Fruit fly (Drosophila melanogaster) whole organism, prepupa: Measurements from ENCODE around the gene Frmd5.

Source experiments
- Blimp-1 ChIP-seq: fragments of 200-800 bp; sonication (Bioruptor generic); optimal IDR thresholded peaks from 3 replicates; lab custom pipeline; 2017; ENCODE audit warnings: missing biosample characterization, missing genetic modification characterization, mild to moderate bottlenecking, moderate library complexity, missing genetic modification reagents
- CG10669 ChIP-seq: fragments of 200-800 bp; sonication (Bioruptor generic); optimal IDR thresholded peaks from 3 replicates; lab custom pipeline; 2018; ENCODE audit warnings: missing biosample characterization, mild to moderate bottlenecking, missing genetic modification characterization, moderate library complexity
- CG11762 ChIP-seq: fragments of 200-800 bp; sonication (Bioruptor generic); optimal IDR thresholded peaks from 3 replicates; lab custom pipeline; 2016; ENCODE audit warnings: missing biosample characterization, missing genetic modification characterization; ENCODE audit not compliant: insufficient read depth
- CG11902 ChIP-seq: fragments of 200-800 bp; sonication (Bioruptor generic); optimal IDR thresholded peaks from 3 replicates; lab custom pipeline; 2016; ENCODE audit warnings: missing biosample characterization, missing genetic modification characterization
- CG1621 ChIP-seq: fragments of 200-800 bp; sonication (Bioruptor generic); optimal IDR thresholded peaks from 3 replicates; lab custom pipeline; 2018; ENCODE audit warnings: missing biosample characterization, mild to moderate bottlenecking, missing genetic modification characterization
- CG3032 ChIP-seq: fragments of 200-800 bp; optimal IDR thresholded peaks from 2 replicates; lab custom pipeline; 2019; ENCODE audit warnings: missing biosample characterization, mild to moderate bottlenecking, missing genetic modification characterization, moderate library complexity
- CG34406 ChIP-seq: fragments of 200-800 bp; sonication (Bioruptor generic); optimal IDR thresholded peaks from 3 replicates; lab custom pipeline; 2016; ENCODE audit warnings: missing biosample characterization, missing genetic modification characterization
- CG4318 ChIP-seq: fragments of 200-800 bp; sonication (Bioruptor generic); optimal IDR thresholded peaks from 3 replicates; lab custom pipeline; 2017; ENCODE audit warnings: missing biosample characterization, mild to moderate bottlenecking, missing genetic modification characterization
- CG6163 ChIP-seq: fragments of 200-800 bp; sonication (Bioruptor generic); IDR thresholded peaks from 3 replicates; pipeline ENCODE4 v1.3.6; 2022; ENCODE audit warnings: missing biosample characterization, missing genetic modification characterization
- CG6276 ChIP-seq: fragments of 200-800 bp; sonication (Bioruptor generic); optimal IDR thresholded peaks from 2 replicates; lab custom pipeline; 2017; ENCODE audit warnings: missing biosample characterization, mild to moderate bottlenecking, missing genetic modification characterization
- CG6792 ChIP-seq: fragments of 200-800 bp; sonication (Bioruptor generic); optimal IDR thresholded peaks from 3 replicates; lab custom pipeline; 2016; ENCODE audit warnings: missing biosample characterization, missing genetic modification characterization
- CG6854 ChIP-seq: fragments of 200-800 bp; sonication (Bioruptor generic); optimal IDR thresholded peaks from 2 replicates; lab custom pipeline; 2017; ENCODE audit warnings: missing biosample characterization, mild to moderate bottlenecking, missing genetic modification characterization
- CG8319 ChIP-seq: fragments of 200-800 bp; sonication (Bioruptor generic); optimal IDR thresholded peaks from 3 replicates; lab custom pipeline; 2016; ENCODE audit warnings: missing biosample characterization, missing genetic modification characterization
- CG8632 ChIP-seq: fragments of 200-800 bp; sonication (Bioruptor generic); optimal IDR thresholded peaks from 3 replicates; lab custom pipeline; 2016; ENCODE audit warnings: missing biosample characterization, missing genetic modification characterization
- CG9139 ChIP-seq: fragments of 200-800 bp; sonication (Bioruptor generic); optimal IDR thresholded peaks from 3 replicates; lab custom pipeline; 2017; ENCODE audit warnings: missing biosample characterization, mild to moderate bottlenecking, missing genetic modification characterization
- Eip75B ChIP-seq: fragments of 200-800 bp; sonication (Bioruptor generic); optimal IDR thresholded peaks from 3 replicates; lab custom pipeline; 2016; ENCODE audit warnings: missing biosample characterization, missing genetic modification characterization
- Eip93F ChIP-seq: fragments of 200-800 bp; sonication (Bioruptor generic); optimal IDR thresholded peaks from 2 replicates; lab custom pipeline; 2016; ENCODE audit warnings: missing biosample characterization, mild to moderate bottlenecking, missing genetic modification characterization
- Ets21C ChIP-seq: fragments of 200-800 bp; sonication (Bioruptor generic); optimal IDR thresholded peaks from 3 replicates; lab custom pipeline; 2016; ENCODE audit warnings: missing biosample characterization, missing genetic modification characterization
- Gug ChIP-seq: fragments of 200-800 bp; sonication (Bioruptor generic); IDR thresholded peaks from 2 replicates; pipeline ENCODE4 v1.3.6; 2022; ENCODE audit warnings: missing biosample characterization, missing genetic modification characterization
- Hr38 ChIP-seq: sonication (Bioruptor generic); optimal IDR thresholded peaks from 2 replicates; lab custom pipeline; 2016; ENCODE audit warnings: missing biosample characterization, missing genetic modification characterization
- Lpt ChIP-seq: fragments of 200-800 bp; sonication (Bioruptor generic); optimal IDR thresholded peaks from 3 replicates; lab custom pipeline; 2016; ENCODE audit warnings: missing biosample characterization, missing genetic modification characterization
- Met ChIP-seq: fragments of 200-800 bp; sonication (Bioruptor generic); optimal IDR thresholded peaks from 3 replicates; lab custom pipeline; 2016; ENCODE audit warnings: missing biosample characterization, missing genetic modification characterization
- OdsH ChIP-seq: fragments of 200-800 bp; sonication (Bioruptor generic); optimal IDR thresholded peaks from 3 replicates; lab custom pipeline; 2016; ENCODE audit warnings: missing biosample characterization, missing genetic modification characterization
- Sox15 ChIP-seq: fragments of 200-800 bp; sonication (Bioruptor generic); optimal IDR thresholded peaks from 3 replicates; lab custom pipeline; 2016; ENCODE audit warnings: missing biosample characterization, missing genetic modification characterization
- acj6 ChIP-seq: fragments of 200-800 bp; sonication (Bioruptor generic); optimal IDR thresholded peaks from 3 replicates; lab custom pipeline; 2016; ENCODE audit warnings: missing biosample characterization, missing genetic modification characterization
- dac ChIP-seq: fragments of 200-800 bp; sonication (Bioruptor generic); optimal IDR thresholded peaks from 2 replicates; lab custom pipeline; 2017; ENCODE audit warnings: missing biosample characterization, mild to moderate bottlenecking, missing genetic modification characterization
- eg ChIP-seq: fragments of 200-800 bp; sonication (Bioruptor generic); IDR thresholded peaks from 3 replicates; pipeline ENCODE4 v1.3.6; 2022; ENCODE audit warnings: missing biosample characterization, missing genetic modification characterization
- fd59A ChIP-seq: fragments of 200-800 bp; sonication (Bioruptor generic); optimal IDR thresholded peaks from 2 replicates; lab custom pipeline; 2017; ENCODE audit warnings: missing biosample characterization, mild to moderate bottlenecking, missing genetic modification characterization, missing genetic modification reagents
- fd85E ChIP-seq: fragments of 200-800 bp; sonication (Bioruptor generic); optimal IDR thresholded peaks from 3 replicates; lab custom pipeline; 2016; ENCODE audit warnings: missing biosample characterization, missing genetic modification characterization
- lz ChIP-seq: fragments of 200-800 bp; sonication (Bioruptor generic); optimal IDR thresholded peaks from 3 replicates; lab custom pipeline; 2016; ENCODE audit warnings: missing biosample characterization, missing genetic modification characterization
- net ChIP-seq: fragments of 200-800 bp; sonication (Bioruptor generic); optimal IDR thresholded peaks from 3 replicates; lab custom pipeline; 2016; ENCODE audit warnings: missing biosample characterization, missing genetic modification characterization
- pdm3 ChIP-seq: fragments of 200-800 bp; sonication (Bioruptor generic); optimal IDR thresholded peaks from 3 replicates; lab custom pipeline; 2016; ENCODE audit warnings: missing biosample characterization, missing genetic modification characterization
- spab ChIP-seq: fragments of 200-800 bp; sonication (Bioruptor generic); optimal IDR thresholded peaks from 2 replicates; lab custom pipeline; 2017; ENCODE audit warnings: missing biosample characterization, mild to moderate bottlenecking, missing genetic modification characterization, missing genetic modification reagents
- ss ChIP-seq, 2 experiments: fragments of 200-800 bp; sonication (Bioruptor generic); optimal IDR thresholded peaks; 2 replicates in 1 of 2; 3 replicates in 1 of 2; lab custom pipeline; 2017 to 2018; ENCODE audit warnings: mild to moderate bottlenecking in 2 of 2, missing biosample characterization in 2 of 2, missing genetic modification characterization in 2 of 2, moderate library complexity in 1 of 2
- svp ChIP-seq: fragments of 200-800 bp; sonication (Bioruptor generic); peaks from one replicate; lab custom pipeline; 2016; ENCODE audit warnings: missing biosample characterization, missing genetic modification characterization
- topi ChIP-seq: fragments of 200-800 bp; sonication (Bioruptor generic); optimal IDR thresholded peaks from 3 replicates; lab custom pipeline; 2016; ENCODE audit warnings: missing biosample characterization, missing genetic modification characterization
- vri ChIP-seq: fragments of 200-800 bp; sonication (Bioruptor generic); optimal IDR thresholded peaks from 3 replicates; lab custom pipeline; 2016; ENCODE audit warnings: missing biosample characterization, mild to moderate bottlenecking, missing genetic modification characterization

Frmd5 gene

DNA sequence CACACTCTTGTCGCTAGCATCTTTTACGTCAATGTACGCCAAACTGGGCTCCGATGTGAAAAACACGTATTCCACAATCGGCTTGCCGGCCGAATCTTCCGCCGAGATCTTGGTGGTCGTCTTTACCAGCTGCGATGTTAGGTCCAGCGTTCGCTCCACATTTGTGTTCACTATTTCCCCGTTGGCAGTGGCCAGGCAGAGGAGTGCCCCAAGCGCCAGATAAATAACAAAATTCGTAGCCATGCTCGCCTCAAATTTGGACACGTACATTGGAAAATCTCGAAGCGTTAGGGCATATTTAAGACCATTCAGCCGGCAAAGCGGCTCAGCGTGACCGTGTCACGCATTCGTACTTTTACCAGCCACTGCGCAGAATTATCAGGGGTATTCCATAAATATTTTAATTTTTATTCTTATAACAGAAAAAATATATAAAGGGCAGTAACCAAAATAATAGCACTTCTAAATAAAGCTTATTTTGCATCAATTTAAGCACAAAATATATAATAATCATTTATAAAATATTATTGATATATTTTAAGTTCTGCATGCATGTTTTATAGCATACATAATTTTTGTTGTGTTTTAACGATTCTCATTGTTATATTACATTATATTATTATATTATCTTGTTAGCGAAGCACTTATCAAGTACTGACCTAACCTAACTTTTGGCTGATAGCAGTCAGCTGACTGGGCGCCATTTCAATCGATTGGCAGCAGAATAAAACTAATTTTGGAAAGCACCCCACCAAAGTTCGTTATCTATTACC is 31.4 kb downstream of the Frmd5 start, which contains the start of the genes CG33303 and dpr19 (continued):
- TF ChIP-seq Ets21C = no peak
- TF ChIP-seq svp (GFP tag; lab: Kevin White, UChicago) = no peak
- TF ChIP-seq CG6276 (GFP tag; lab: Kevin White, UChicago) = no peak
- no peak for TF ChIP-seq Met (GFP tag; lab: Kevin White, UChicago)
- TF ChIP-seq CG9139 = no peak
- TF ChIP-seq CG11902 (GFP tag; lab: Kevin White, UChicago) = no peak
- TF ChIP-seq CG6792 (GFP tag; lab: Kevin White, UChicago) = peak; percentile 37
- TF ChIP-seq Sox15 (GFP tag; lab: Kevin White, UChicago) = no peak
- no peak for TF ChIP-seq CG4318 (GFP tag; lab: Kevin White, UChicago)
- no peak for TF ChIP-seq CG8632 (GFP tag; lab: Kevin White, UChicago)
- no peak for TF ChIP-seq Eip75B (GFP tag; lab: Kevin White, UChicago)
- peak; percentile 43 for TF ChIP-seq CG6854 (GFP tag; lab: Kevin White, UChicago)
- TF ChIP-seq Eip93F (GFP tag; lab: Kevin White, UChicago) = no peak
- TF ChIP-seq CG34406 (GFP tag; lab: Kevin White, UChicago) = peak; percentile 51

DNA sequence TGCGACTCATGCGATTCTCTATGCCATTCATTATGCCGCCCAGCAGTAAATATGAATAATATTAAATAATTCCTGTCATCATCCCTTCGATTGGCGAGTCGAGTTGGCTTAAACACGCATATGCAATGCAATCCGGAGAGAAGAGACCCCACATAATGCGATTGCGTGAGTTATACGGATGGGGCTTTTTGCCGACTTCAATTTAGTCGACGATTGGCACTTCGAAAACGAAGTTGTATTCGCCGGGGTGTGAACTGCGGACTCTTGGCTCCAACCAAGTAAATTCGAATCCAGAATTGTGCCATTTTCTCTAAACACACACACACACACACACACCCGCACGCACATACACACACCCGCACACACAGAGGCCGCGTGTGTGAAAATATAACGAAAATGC is 32.0 kb downstream of the Frmd5 start:
- no peak for TF ChIP-seq eg (GFP tag; lab: Robert Waterston, UW)
- TF ChIP-seq lz (GFP tag; lab: Kevin White, UChicago) = no peak
- no peak for TF ChIP-seq pdm3 (GFP tag; lab: Kevin White, UChicago)
- TF ChIP-seq CG4318 (GFP tag; lab: Kevin White, UChicago) = no peak
- TF ChIP-seq Lpt (GFP tag; lab: Kevin White, UChicago) = no peak
- TF ChIP-seq fd59A (GFP tag; lab: Kevin White, UChicago) = no peak
- no peak for TF ChIP-seq CG6163 (GFP tag; lab: Robert Waterston, UW)
- TF ChIP-seq Hr38 (GFP tag; lab: Kevin White, UChicago) = no peak
- TF ChIP-seq CG6792 (GFP tag; lab: Kevin White, UChicago) = no peak
- TF ChIP-seq net (GFP tag; lab: Kevin White, UChicago) = no peak
- TF ChIP-seq Sox15 (GFP tag; lab: Kevin White, UChicago) = no peak
- TF ChIP-seq dac (GFP tag; lab: Kevin White, UChicago) = no peak
- no peak for TF ChIP-seq CG1621
- TF ChIP-seq Blimp-1 (GFP tag; lab: Kevin White, UChicago) = no peak
- TF ChIP-seq CG6854 (GFP tag; lab: Kevin White, UChicago) = no peak
- no peak for TF ChIP-seq OdsH (GFP tag; lab: Kevin White, UChicago)
- no peak for TF ChIP-seq CG34406 (GFP tag; lab: Kevin White, UChicago)
- TF ChIP-seq CG11762 = no peak

dm6 chr2L:10378631-10379030 is 34.4 kb downstream of the Frmd5 start:
- TF ChIP-seq Met (GFP tag; lab: Kevin White, UChicago) (no peak), ss (GFP tag; optimal IDR thresholded peaks at IDR 0.05; lab: Kevin White, UChicago) (no peak), Gug (GFP tag; lab: Robert Waterston, UW) (no peak), CG4318 (GFP tag; lab: Kevin White, UChicago) (no peak), spab (GFP tag; lab: Kevin White, UChicago) (no peak), eg (GFP tag; lab: Robert Waterston, UW) (no peak), acj6 (no peak), CG1621 (no peak), topi (GFP tag; lab: Kevin White, UChicago) (no peak), CG10669 (GFP tag; lab: Kevin White, UChicago) (no peak), net (GFP tag; lab: Kevin White, UChicago) (no peak), Ets21C (no peak), vri (GFP tag; lab: Kevin White, UChicago) (no peak), Blimp-1 (GFP tag; lab: Kevin White, UChicago) (no peak), CG3032 (tag; lab: Kevin White, UChicago) (no peak), CG6854 (GFP tag; lab: Kevin White, UChicago) (no peak), CG8319 (GFP tag; lab: Kevin White, UChicago) (no peak), fd59A (GFP tag; lab: Kevin White, UChicago) (no peak), Eip75B (GFP tag; lab: Kevin White, UChicago) (no peak), fd85E (GFP tag; lab: Kevin White, UChicago) (no peak)
